Fruit fly (Drosophila melanogaster): ENCODE measurements around the gene CG13010.

The CG13010 gene

DNA sequence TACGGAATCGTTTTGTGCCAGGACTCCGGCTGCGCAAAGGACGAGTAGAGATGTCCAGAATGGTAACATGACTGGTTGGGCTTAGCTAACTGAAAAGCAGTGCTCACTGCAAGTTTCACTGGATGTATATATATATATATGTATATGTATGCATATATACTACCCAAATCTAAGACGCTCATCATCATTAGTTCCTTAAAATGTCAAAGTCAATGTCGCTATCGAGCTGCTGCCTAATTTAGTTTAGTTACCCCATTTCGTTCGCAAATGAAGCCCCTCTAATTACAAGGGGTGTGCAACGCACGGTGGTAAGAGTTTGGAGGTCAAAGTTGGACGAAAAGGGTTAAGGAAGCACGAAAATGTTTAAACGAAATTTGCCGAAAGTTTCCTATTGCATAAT, 21.3 kb upstream of the CG13010 start, which contains the start of gene CG9676:
Gene CG9676 (minus strand): TSS at position 101 of the 400 bp plus-strand sequence.
- TF ChIP-seq CG15479 (GFP tag; optimal IDR thresholded peaks at IDR 0.05): no peak
- TF ChIP-seq scrt (GFP tag; optimal IDR thresholded peaks at IDR 0.05): no peak
- no peak for TF ChIP-seq Hey (tag; optimal IDR thresholded peaks at IDR 0.05)
- no peak for TF ChIP-seq Hr3 (GFP tag; optimal IDR thresholded peaks at IDR 0.05)
- no peak for TF ChIP-seq al (GFP tag; IDR thresholded peaks at IDR 0.05)
- TF ChIP-seq Sox100B (GFP tag; optimal IDR thresholded peaks at IDR 0.05): no peak
- no peak for TF ChIP-seq Aef1 (GFP tag; IDR thresholded peaks at IDR 0.05)
- TF ChIP-seq cato (GFP tag; optimal IDR thresholded peaks at IDR 0.05; ENCODE audit: borderline replicate concordance): no peak
- no peak for TF ChIP-seq zfh1 (GFP tag; IDR thresholded peaks at IDR 0.05)
- TF ChIP-seq CG10431 (GFP tag; optimal IDR thresholded peaks at IDR 0.05): no peak
- TF ChIP-seq gfzf (GFP tag; optimal IDR thresholded peaks at IDR 0.05): no peak

DNA sequence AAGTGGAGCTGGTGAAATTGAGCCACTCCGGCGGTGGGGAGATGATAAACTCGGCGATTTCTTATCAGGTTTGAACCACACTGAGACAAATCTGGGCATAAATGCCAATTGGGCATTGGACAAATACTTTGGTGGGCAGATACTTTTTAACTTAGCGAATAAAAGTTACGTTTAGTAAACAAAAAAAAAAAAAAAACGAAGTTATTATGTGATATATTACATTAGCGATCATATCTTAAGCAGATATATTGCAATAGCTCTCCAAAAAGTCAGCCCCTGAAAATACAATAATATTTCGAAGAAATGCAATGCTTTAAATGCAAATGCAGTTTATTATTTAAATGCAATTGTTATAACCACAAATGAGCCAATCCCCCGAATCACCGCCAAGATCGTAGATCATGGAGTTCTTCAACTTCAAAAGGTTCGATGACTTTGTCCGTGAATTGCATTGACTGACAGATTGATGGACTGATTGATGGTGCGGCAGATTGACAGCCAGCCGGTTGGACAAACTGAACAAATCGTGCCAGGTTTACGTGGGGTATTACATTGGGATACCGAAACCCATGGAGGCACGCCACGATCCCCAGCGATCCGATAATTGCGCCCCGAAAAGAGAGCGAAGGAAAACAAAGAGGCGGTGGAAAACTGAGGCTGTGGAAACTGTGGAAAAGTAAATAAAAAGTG, 19.3 kb upstream of the CG13010 start:
- peak; percentile 97 for TF ChIP-seq CG8281 (tag; optimal IDR thresholded peaks at IDR 0.05)
- TF ChIP-seq CG3838 (GFP tag; optimal IDR thresholded peaks at IDR 0.05): no peak

DNA sequence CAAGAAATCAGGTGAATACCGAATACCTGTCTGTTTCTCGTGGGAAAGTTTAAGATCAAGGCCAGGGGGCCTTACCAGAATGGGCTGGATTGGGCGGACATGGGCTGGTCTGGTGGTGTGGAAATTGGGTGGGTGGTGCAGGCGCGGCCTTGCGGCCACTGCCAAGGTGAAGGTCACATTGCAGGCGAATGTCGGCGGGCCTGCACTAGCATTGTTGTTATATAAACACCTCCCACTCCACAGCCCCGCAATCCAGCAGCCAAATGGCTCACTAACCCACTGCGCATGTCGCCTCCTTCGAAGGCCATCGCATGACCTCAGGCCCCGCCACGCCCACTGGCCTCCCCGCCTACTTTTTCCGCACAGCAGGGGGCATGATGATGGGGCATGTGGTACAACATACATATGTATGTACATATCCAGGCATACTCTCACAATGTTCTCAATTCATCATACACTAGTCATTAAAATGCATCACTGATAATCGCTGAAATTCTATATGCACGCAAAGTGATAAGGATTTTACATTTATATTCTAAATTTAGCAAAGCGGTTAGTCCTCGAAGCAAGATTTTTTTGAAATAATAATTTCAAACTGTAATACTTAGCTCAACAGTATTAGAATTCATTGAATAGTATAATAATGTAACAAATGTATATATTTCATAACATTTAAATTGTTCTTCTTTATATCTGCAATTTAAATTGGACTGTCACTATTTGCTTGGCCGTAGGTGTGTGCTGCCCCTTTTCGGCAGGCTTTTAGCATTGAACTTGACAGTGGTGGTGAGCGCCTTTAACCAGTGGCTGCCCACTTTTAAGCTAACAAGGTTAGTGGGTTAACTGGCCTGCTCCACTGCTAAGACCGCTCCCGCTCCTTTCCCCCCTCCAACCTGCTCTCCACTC, 18.1 kb upstream of the CG13010 start:
- TF ChIP-seq Meics (GFP tag; optimal IDR thresholded peaks at IDR 0.05) (peak; percentile 40), wdn (GFP tag; IDR thresholded peaks at IDR 0.05) (no peak), CG14050 (GFP tag; IDR thresholded peaks at IDR 0.05) (no peak), CG8281 (tag; optimal IDR thresholded peaks at IDR 0.05) (no peak), lbe (GFP tag; optimal IDR thresholded peaks at IDR 0.05) (no peak), H15 (GFP tag; IDR thresholded peaks at IDR 0.05) (no peak), grau (tag; optimal IDR thresholded peaks at IDR 0.05) (peak; percentile 13), Fer1 (GFP tag; optimal IDR thresholded peaks at IDR 0.05) (peak; percentile 21), phol (tag; optimal IDR thresholded peaks at IDR 0.05) (peak; percentile 2), sens (GFP tag) (peak; percentile 48), Max (GFP tag; optimal IDR thresholded peaks at IDR 0.05) (no peak), CG18599 (GFP tag; optimal IDR thresholded peaks at IDR 0.05) (peak; percentile 40), unc-4 (GFP tag; IDR thresholded peaks at IDR 0.05; ENCODE audit: partially characterized antibody) (no peak), caup (GFP tag; optimal IDR thresholded peaks at IDR 0.05; ENCODE audit: severe bottlenecking) (no peak), CG30020 (tag; optimal IDR thresholded peaks at IDR 0.05) (no peak), Med (GFP tag) (peak; percentile 53), p53 (GFP tag; optimal IDR thresholded peaks at IDR 0.05) (no peak), CG7357 (GFP tag; IDR thresholded peaks at IDR 0.05) (no peak), H2.0 (GFP tag; IDR thresholded peaks at IDR 0.05) (no peak), Awh (GFP tag; IDR thresholded peaks at IDR 0.05) (no peak), Spps (tag; optimal IDR thresholded peaks at IDR 0.05) (no peak), CG17328 (GFP tag; IDR thresholded peaks at IDR 0.05) (no peak), Doc2 (GFP tag; IDR thresholded peaks at IDR 0.05) (no peak), Rfx (GFP tag; IDR thresholded peaks at IDR 0.05) (no peak), Xrp1 (GFP tag; IDR thresholded peaks at IDR 0.05) (no peak), exex (tag; optimal IDR thresholded peaks at IDR 0.05) (no peak), E2f2 (GFP tag; IDR thresholded peaks at IDR 0.05) (no peak), Vsx1 (GFP tag; optimal IDR thresholded peaks at IDR 0.05) (no peak), Lhr (GFP tag; optimal IDR thresholded peaks at IDR 0.05) (no peak), CG6175 (GFP tag; IDR thresholded peaks at IDR 0.05) (no peak), CG12071 (GFP tag; optimal IDR thresholded peaks at IDR 0.05) (no peak), Dll (GFP tag; IDR thresholded peaks at IDR 0.05; ENCODE audit: partially characterized antibody) (no peak), CG6813 (GFP tag; optimal IDR thresholded peaks at IDR 0.05) (no peak)

Data from whole organism, embryonic.